Worm (Caenorhabditis elegans) whole organism, L3 larva: ENCODE data around the gene ttr-30.

ENCODE experiments used
- R02D3.7 ChIP-seq: fragments of 150-350 bp; optimal IDR thresholded peaks from 2 replicates; lab custom pipeline; 2014; ENCODE audit warnings: missing biosample characterization, missing genetic modification characterization
- ZK546.5 ChIP-seq: sonication (generic microtip); optimal IDR thresholded peaks from 2 replicates; lab custom pipeline; 2017; ENCODE audit warnings: missing biosample characterization, missing genetic modification characterization
- ama-1 ChIP-seq: fragments of 150-350 bp; optimal IDR thresholded peaks from 2 replicates; lab custom pipeline; 2018
- ceh-16 ChIP-seq: sonication (generic microtip); optimal IDR thresholded peaks from 2 replicates; lab custom pipeline; 2017; ENCODE audit warnings: missing biosample characterization, missing genetic modification characterization
- ceh-28 ChIP-seq: fragments of 150-350 bp; optimal IDR thresholded peaks from 2 replicates; lab custom pipeline; 2014; ENCODE audit warnings: missing biosample characterization, missing genetic modification reagents, missing genetic modification characterization
- ceh-9 ChIP-seq: sonication (generic microtip); optimal IDR thresholded peaks from 2 replicates; lab custom pipeline; 2018; ENCODE audit warnings: missing biosample characterization, missing genetic modification characterization
- elt-1 ChIP-seq: fragments of 150-350 bp; optimal IDR thresholded peaks from 2 replicates; lab custom pipeline; 2014; ENCODE audit warnings: missing biosample characterization, missing genetic modification characterization
- elt-2 ChIP-seq: sonication (generic microtip); optimal IDR thresholded peaks from 2 replicates; lab custom pipeline; 2016; ENCODE audit warnings: missing genetic modification reagents, mild to moderate bottlenecking, missing genetic modification characterization, missing compliant biosample characterization
- elt-3 ChIP-seq, 3 experiments: fragments of 150-350 bp in 1 of 3; sonication (generic microtip) in 2 of 3; optimal IDR thresholded peaks; 2 replicates in 2 of 3; 4 replicates in 1 of 3; lab custom pipeline; 2014 to 2017; ENCODE audit warnings: missing biosample characterization in 3 of 3, missing genetic modification characterization in 3 of 3
- fkh-2 ChIP-seq: fragments of 150-350 bp; optimal IDR thresholded peaks from 2 replicates; lab custom pipeline; 2014; ENCODE audit warnings: missing biosample characterization, missing genetic modification reagents, missing genetic modification characterization
- fos-1 ChIP-seq: fragments of 150-350 bp; optimal IDR thresholded peaks from 2 replicates; lab custom pipeline; 2014; ENCODE audit warnings: missing biosample characterization, missing genetic modification characterization
- jun-1 ChIP-seq: fragments of 150-350 bp; optimal IDR thresholded peaks from 2 replicates; lab custom pipeline; 2014; ENCODE audit warnings: missing biosample characterization, missing genetic modification reagents, missing genetic modification characterization
- lin-15B ChIP-seq: fragments of 150-350 bp; optimal IDR thresholded peaks from 2 replicates; lab custom pipeline; 2014; ENCODE audit warnings: missing biosample characterization, missing genetic modification characterization
- lin-39 ChIP-seq: fragments of 150-350 bp; optimal IDR thresholded peaks from 2 replicates; lab custom pipeline; 2018; ENCODE audit warnings: missing biosample characterization, missing genetic modification reagents, missing genetic modification characterization
- lsy-12 ChIP-seq: sonication (generic microtip); optimal IDR thresholded peaks from 2 replicates; lab custom pipeline; 2016; ENCODE audit warnings: mild to moderate bottlenecking, missing genetic modification characterization, missing compliant biosample characterization
- mdl-1 ChIP-seq: fragments of 150-350 bp; optimal IDR thresholded peaks from 2 replicates; lab custom pipeline; 2014; ENCODE audit warnings: missing biosample characterization, missing genetic modification characterization
- nfya-1 ChIP-seq: sonication (generic microtip); optimal IDR thresholded peaks from 2 replicates; lab custom pipeline; 2017; ENCODE audit warnings: missing genetic modification characterization, mild to moderate bottlenecking, missing compliant biosample characterization, antibody characterized with exemption, moderate library complexity; ENCODE audit not compliant: insufficient read depth
- nhr-11 ChIP-seq: fragments of 150-350 bp; optimal IDR thresholded peaks from 2 replicates; lab custom pipeline; 2014; ENCODE audit warnings: missing biosample characterization, missing genetic modification characterization
- nhr-23 ChIP-seq: fragments of 150-350 bp; optimal IDR thresholded peaks from 2 replicates; lab custom pipeline; 2014; ENCODE audit warnings: missing biosample characterization, missing genetic modification reagents, missing genetic modification characterization
- nhr-25 ChIP-seq: sonication (generic microtip); optimal IDR thresholded peaks from 2 replicates; lab custom pipeline; 2017; ENCODE audit warnings: missing biosample characterization, missing genetic modification characterization
- nhr-28 ChIP-seq: fragments of 150-350 bp; optimal IDR thresholded peaks from 2 replicates; lab custom pipeline; 2014; ENCODE audit warnings: missing biosample characterization, missing genetic modification characterization
- nhr-43 ChIP-seq: sonication (generic microtip); optimal IDR thresholded peaks from 2 replicates; lab custom pipeline; 2016; ENCODE audit warnings: mild to moderate bottlenecking, missing genetic modification characterization, missing compliant biosample characterization; ENCODE audit not compliant: poor library complexity, severe bottlenecking
- pha-4 ChIP-seq: fragments of 150-350 bp; optimal IDR thresholded peaks from 2 replicates; lab custom pipeline; 2014; ENCODE audit warnings: missing biosample characterization, missing genetic modification reagents, missing genetic modification characterization
- pqm-1 ChIP-seq: fragments of 150-350 bp; optimal IDR thresholded peaks from 2 replicates; lab custom pipeline; 2017; ENCODE audit warnings: missing biosample characterization, missing genetic modification characterization, inconsistent platforms
- sea-2 ChIP-seq: fragments of 150-350 bp; sonication (generic microtip); optimal IDR thresholded peaks from 4 replicates; lab custom pipeline; 2014; ENCODE audit warnings: missing biosample characterization, missing genetic modification reagents, missing genetic modification characterization
- skn-1 ChIP-seq: fragments of 150-350 bp; optimal IDR thresholded peaks from 2 replicates; lab custom pipeline; 2014; ENCODE audit warnings: missing biosample characterization, missing genetic modification characterization
- tbx-2 ChIP-seq: sonication (generic microtip); optimal IDR thresholded peaks from 2 replicates; lab custom pipeline; 2016; ENCODE audit warnings: mild to moderate bottlenecking, missing genetic modification characterization, missing compliant biosample characterization
- ztf-11 ChIP-seq: fragments of 150-350 bp; optimal IDR thresholded peaks from 2 replicates; lab custom pipeline; 2014; ENCODE audit warnings: missing biosample characterization, missing genetic modification characterization
- ztf-4 ChIP-seq: fragments of 150-350 bp; optimal IDR thresholded peaks from 2 replicates; lab custom pipeline; 2014; ENCODE audit warnings: missing biosample characterization, missing genetic modification characterization

Gene ttr-30

ce11 chrX:7316485-7317391, 14.0 kb upstream of the ttr-30 start, which contains the start of the genes spp-2 and spp-6:
Gene spp-2 (minus strand): TSS chrX:7316818.
Gene spp-6 (plus strand): TSS chrX:7317341.
- no peak for TF ChIP-seq elt-1 (tag; lab: Kevin White, UChicago)
- peak; percentile 71 for TF ChIP-seq ama-1
- TF ChIP-seq elt-2 (tag; lab: Kevin White, UChicago): peak; percentile 90
- TF ChIP-seq pha-4 (tag; lab: Kevin White, UChicago): peak; percentile 29
- TF ChIP-seq pqm-1 (tag; lab: Kevin White, UChicago): peak; percentile 85
- TF ChIP-seq, all 47 proteins: peak for 4

ce11 chrX:7318639-7319038, 12.1 kb upstream of the ttr-30 start, which contains the start of gene spp-4:
Gene spp-4 (minus strand): TSS chrX:7318756.
- TF ChIP-seq elt-2 (tag; lab: Kevin White, UChicago) (peak; percentile 84), ceh-16 (tag; lab: Kevin White, UChicago) (no peak), ceh-9 (tag; lab: Kevin White, UChicago) (no peak), ceh-28 (tag; lab: Kevin White, UChicago) (no peak)

- TF ChIP-seq skn-1 (tag; lab: Kevin White, UChicago): no peak
- no peak for TF ChIP-seq ztf-4 (tag; lab: Kevin White, UChicago)
- peak; percentile 41 for TF ChIP-seq ama-1
- peak; percentile 95 for TF ChIP-seq elt-2 (tag; lab: Kevin White, UChicago)
- no peak for TF ChIP-seq nhr-11
- peak; percentile 78 for TF ChIP-seq pha-4 (tag; lab: Kevin White, UChicago)
- TF ChIP-seq lsy-12 (tag; lab: Kevin White, UChicago): no peak
- peak; percentile 63 for TF ChIP-seq jun-1 (tag; lab: Kevin White, UChicago)
- no peak for TF ChIP-seq ZK546.5 (tag; lab: Kevin White, UChicago)
- TF ChIP-seq mdl-1 (tag; lab: Kevin White, UChicago): peak; percentile 14
- TF ChIP-seq nhr-43: no peak
- peak; percentile 97 for TF ChIP-seq pqm-1 (tag; lab: Kevin White, UChicago)
- no peak for TF ChIP-seq nhr-23 (tag; lab: Kevin White, UChicago)
- TF ChIP-seq fos-1 (tag; lab: Kevin White, UChicago): no peak
- TF ChIP-seq, all 47 proteins: peak for 6
These were observed 10.5 kb upstream of the ttr-30 start, which contains the start of gene spp-5 for ce11 chrX:7320115-7320711. Gene spp-5 (minus strand): TSS chrX:7320354.

ce11 chrX:7322323-7322722, 8.4 kb upstream of the ttr-30 start, which contains the start of gene T08A9.13:
Gene T08A9.13 (minus strand): TSS chrX:7322423.
- TF ChIP-seq nhr-28 (tag; lab: Kevin White, UChicago) (no peak), sea-2 (GFP tag; lab: Kevin White, UChicago) (no peak), ama-1 (no peak), ztf-11 (tag; lab: Kevin White, UChicago) (no peak)

- TF ChIP-seq nfya-1 (tag; lab: Kevin White, UChicago) (peak; percentile 38), ceh-9 (tag; lab: Kevin White, UChicago) (no peak), fkh-2 (tag; lab: Kevin White, UChicago) (no peak), lin-15B (tag; lab: Kevin White, UChicago) (no peak), lsy-12 (tag; lab: Kevin White, UChicago) (peak; percentile 58), nhr-25 (tag; lab: Kevin White, UChicago) (peak; percentile 13), lin-39 (tag; lab: Kevin White, UChicago) (no peak), nhr-43 (peak; percentile 71), elt-2 (tag; lab: Kevin White, UChicago) (peak; percentile 67), elt-3 (tag; optimal IDR thresholded peaks at IDR 0.05; lab: Kevin White, UChicago) (peak in 1 of 3 experiments; percentile 6), R02D3.7 (tag; lab: Kevin White, UChicago) (no peak), pqm-1 (tag; lab: Kevin White, UChicago) (peak; percentile 49), skn-1 (tag; lab: Kevin White, UChicago) (peak; percentile 20), tbx-2 (peak; percentile 31)
- TF ChIP-seq, all 47 proteins: peak for 9
These were observed 7.1 kb upstream of the ttr-30 start for ce11 chrX:7323604-7324003.
